Fruit fly (Drosophila melanogaster) whole organism, adult: ENCODE results near the gene Ssl1.

Experiments
- CG14711 ChIP-seq: fragments of 200-800 bp; sonication (Bioruptor generic); optimal IDR thresholded peaks from 2 replicates; lab custom pipeline; 2018; ENCODE audit warnings: missing biosample characterization, mild to moderate bottlenecking, missing genetic modification characterization, moderate library complexity
- Clk ChIP-seq: fragments of 200-800 bp; sonication (Bioruptor generic); optimal IDR thresholded peaks from 2 replicates; lab custom pipeline; 2017; ENCODE audit warnings: missing biosample characterization, missing genetic modification characterization
- Crg-1 ChIP-seq: fragments of 200-800 bp; sonication (Bioruptor generic); optimal IDR thresholded peaks from 2 replicates; lab custom pipeline; 2016; ENCODE audit warnings: missing biosample characterization, missing genetic modification characterization
- Mnt ChIP-seq: fragments of 200-800 bp; sonication (Bioruptor generic); optimal IDR thresholded peaks from 2 replicates; lab custom pipeline; 2016; ENCODE audit warnings: missing biosample characterization, mild to moderate bottlenecking, missing genetic modification characterization
- cnc ChIP-seq, 2 experiments: fragments of >200 bp; optimal IDR thresholded peaks; 2 replicates each; lab custom pipeline; 2017
- kay ChIP-seq: fragments of 200-800 bp; sonication (Bioruptor generic); peaks from one replicate; lab custom pipeline; 2016; ENCODE audit warnings: missing biosample characterization, missing genetic modification characterization, borderline replicate concordance
- tj ChIP-seq: fragments of 200-800 bp; sonication (Bioruptor generic); optimal IDR thresholded peaks from 3 replicates; lab custom pipeline; 2017; ENCODE audit warnings: missing biosample characterization, mild to moderate bottlenecking, missing genetic modification characterization, moderate library complexity

dm6 chr3L:22883649-22884048 is 4.8 kb downstream of the Ssl1 start:
- TF ChIP-seq Clk (GFP tag; lab: Kevin White, UChicago) (no peak), Crg-1 (GFP tag; lab: Kevin White, UChicago) (no peak), Mnt (no peak), CG14711 (tag; lab: Kevin White, UChicago) (no peak), cnc (optimal IDR thresholded peaks at IDR 0.05; lab: Kevin White, UChicago) (no peak), kay (GFP tag; lab: Kevin White, UChicago) (no peak), tj (GFP tag; lab: Kevin White, UChicago) (no peak)
